Worm (Caenorhabditis elegans): ENCODE data around the gene F21D5.3.
A peak's percentile ranks its signal among the peaks of the same experiment; 100 is the strongest.

Gene F21D5.3

DNA sequence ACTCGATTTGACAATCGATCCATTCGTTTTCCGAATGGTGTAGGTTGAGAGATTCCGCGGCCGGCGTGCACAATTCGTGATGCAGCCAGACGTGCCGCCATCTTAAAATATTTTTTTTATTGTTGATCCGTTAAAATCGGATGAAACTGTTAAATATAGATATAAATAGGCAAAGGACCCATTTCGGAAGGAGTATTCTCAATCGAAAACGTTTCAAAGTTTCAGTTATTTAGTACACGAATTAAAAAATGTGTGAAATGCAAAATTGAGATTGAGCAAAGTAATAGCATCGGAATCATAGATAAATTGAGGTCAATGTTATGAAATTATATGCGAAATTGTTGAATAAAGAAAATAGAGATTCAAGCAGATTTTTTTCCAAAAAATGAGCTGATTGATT is 9.3 kb downstream of the F21D5.3 start, which contains the start of gene mrps-33:
mrps-33 (minus strand) TSS at position 101 of the 400 bp plus-strand sequence.
- no peak for TF ChIP-seq nhr-111 (GFP tag; optimal IDR thresholded peaks at IDR 0.05)
- no peak for TF ChIP-seq ces-1 (GFP tag; optimal IDR thresholded peaks at IDR 0.05)
- no peak for TF ChIP-seq tra-1 (GFP tag; IDR thresholded peaks at IDR 0.05)
- no peak for TF ChIP-seq daf-19 (GFP tag; conservative IDR thresholded peaks at IDR 0.05)
- no peak for TF ChIP-seq dmd-6 (GFP tag; IDR thresholded peaks at IDR 0.05)
- TF ChIP-seq daf-8 (GFP tag; IDR thresholded peaks at IDR 0.05) = no peak
- TF ChIP-seq ctbp-1 (GFP tag; IDR thresholded peaks at IDR 0.05) = no peak
- TF ChIP-seq nhr-237 (tag; optimal IDR thresholded peaks at IDR 0.05) = no peak
- TF ChIP-seq rbr-2 (tag; optimal IDR thresholded peaks at IDR 0.05) = no peak
- TF ChIP-seq zip-2 (tag; optimal IDR thresholded peaks at IDR 0.05) = no peak
- no peak for TF ChIP-seq gei-8 (GFP tag; optimal IDR thresholded peaks at IDR 0.05)
- TF ChIP-seq dmd-8 (GFP tag; IDR thresholded peaks at IDR 0.05) = no peak
- no peak for TF ChIP-seq Y5F2A.4 (GFP tag; optimal IDR thresholded peaks at IDR 0.05)
- TF ChIP-seq Y48G9A.11 (GFP tag; IDR thresholded peaks at IDR 0.05) = no peak
- no peak for TF ChIP-seq lir-3 (tag; optimal IDR thresholded peaks at IDR 0.05)

DNA sequence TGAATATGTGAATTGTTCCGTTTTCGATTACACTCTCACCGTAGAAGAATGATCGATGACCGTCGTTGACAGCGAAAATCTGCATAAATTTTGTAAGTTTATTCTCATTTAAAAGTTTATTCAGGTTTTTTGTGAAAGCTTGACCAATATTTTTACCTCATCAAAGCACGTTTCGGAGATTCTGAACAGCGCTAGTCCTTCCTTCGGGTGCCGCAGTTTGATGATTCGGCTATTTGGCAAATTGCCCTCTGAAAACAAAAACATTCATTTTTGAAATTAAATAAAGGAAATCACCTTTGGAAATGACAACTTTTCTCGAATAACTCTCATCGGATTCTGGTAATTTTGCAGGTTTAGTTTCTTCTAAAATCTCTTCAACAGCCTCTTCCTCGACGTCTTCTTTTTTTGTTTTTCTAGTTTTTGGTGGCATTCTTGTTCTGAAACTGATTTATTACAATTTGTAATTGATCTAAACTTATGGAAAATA is 10.4 kb downstream of the F21D5.3 start, which contains the start of gene F21D5.6:
F21D5.6 (minus strand) TSS at position 437 of the 487 bp plus-strand sequence.
- peak; percentile 30; the same call in 1 of the 2 replicates for TF ChIP-seq lin-38 (GFP tag; IDR thresholded peaks at IDR 0.05)
- no peak for TF ChIP-seq attf-4 (tag; optimal IDR thresholded peaks at IDR 0.05)
- TF ChIP-seq cey-2 (tag; optimal IDR thresholded peaks at IDR 0.05; ENCODE audit: borderline replicate concordance, insufficient read depth) = no peak
- TF ChIP-seq dve-1 (tag; optimal IDR thresholded peaks at IDR 0.05; ENCODE audit: insufficient read depth) = peak; percentile 18
- no peak for TF ChIP-seq daf-16 (GFP tag; optimal IDR thresholded peaks at IDR 0.05)
- TF ChIP-seq daf-16 (tag; optimal IDR thresholded peaks at IDR 0.05) = peak; percentile 27
- peak; percentile 65 for TF ChIP-seq aha-1 (tag)
- TF ChIP-seq T26A8.4 (GFP tag; IDR thresholded peaks at IDR 0.05) = peak; percentile 66; the same call in 1 of the 2 replicates
- no peak for TF ChIP-seq lin-1 (GFP tag; IDR thresholded peaks at IDR 0.05)
- TF ChIP-seq mep-1 (tag; optimal IDR thresholded peaks at IDR 0.05) = peak; percentile 9
- TF ChIP-seq arid-1 (GFP tag; conservative IDR thresholded peaks at IDR 0.05) = no peak

DNA sequence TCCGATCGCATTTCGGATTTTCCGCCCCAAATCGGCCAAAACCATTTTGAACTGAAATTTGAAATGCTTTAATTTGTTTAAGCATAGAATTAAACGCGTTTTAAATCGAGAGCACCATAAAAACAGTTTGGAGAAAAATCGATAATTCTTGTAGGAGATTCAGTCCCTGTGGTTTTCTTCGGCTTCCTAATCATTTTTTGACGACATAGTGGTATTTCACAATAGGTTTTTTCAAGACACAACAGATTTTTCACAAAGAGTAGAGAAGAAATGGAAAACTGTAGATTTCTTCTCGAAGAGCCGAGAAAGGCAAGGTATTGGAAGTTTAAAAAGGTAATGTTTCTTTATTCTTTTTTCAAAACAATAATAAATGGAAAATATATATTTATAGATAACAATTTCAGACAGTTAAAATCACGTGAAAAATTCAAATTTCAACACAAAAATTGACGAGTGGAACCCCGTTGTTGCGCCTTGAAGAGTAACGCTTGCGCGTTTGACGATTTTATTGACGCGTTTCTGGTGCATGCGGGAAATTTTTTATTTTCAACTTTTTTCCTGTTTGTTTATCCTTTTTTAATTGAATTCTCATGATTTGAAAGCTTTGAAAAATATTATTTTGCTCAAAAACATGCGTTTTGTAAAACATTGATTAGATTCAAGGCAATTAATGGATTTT is 13.2 kb downstream of the F21D5.3 start, which contains the start of gene F21D5.7:
F21D5.7 (minus strand) TSS at position 51 of the 679 bp plus-strand sequence.
- TF ChIP-seq snpc-1.2 (GFP tag; IDR thresholded peaks at IDR 0.05) = peak; percentile 53; the same call in 1 of the 2 replicates
- no peak for TF ChIP-seq zag-1 (tag; optimal IDR thresholded peaks at IDR 0.05)
- no peak for TF ChIP-seq F49E8.2 (tag; optimal IDR thresholded peaks at IDR 0.05; ENCODE audit: borderline replicate concordance)
- TF ChIP-seq dmd-9 (GFP tag; IDR thresholded peaks at IDR 0.05) = no peak
- TF ChIP-seq T26A8.4 (GFP tag; IDR thresholded peaks at IDR 0.05) = peak; percentile 94; the same call in 1 of the 2 replicates
- no peak for TF ChIP-seq lin-1 (GFP tag; IDR thresholded peaks at IDR 0.05)
- peak; percentile 13 for TF ChIP-seq nhr-48 (tag; optimal IDR thresholded peaks at IDR 0.05)
- TF ChIP-seq hlh-30 (tag; optimal IDR thresholded peaks at IDR 0.05; ENCODE audit: insufficient read depth) = peak; percentile 90
- no peak for TF ChIP-seq lir-3 (tag; optimal IDR thresholded peaks at IDR 0.05)
- TF ChIP-seq egl-27 (tag; optimal IDR thresholded peaks at IDR 0.05) = no peak
- TF ChIP-seq madf-9 (GFP tag; conservative IDR thresholded peaks at IDR 0.05) = 0 out of 2 replicates have a peak, but pooled peaks have one; percentile 37
- TF ChIP-seq aha-1 (tag) = peak; percentile 76
- no peak for TF ChIP-seq unc-39 (tag; optimal IDR thresholded peaks at IDR 0.05)
- TF ChIP-seq pha-4 (GFP tag; IDR thresholded peaks at IDR 0.05) = peak; percentile 52; the same call in 1 of the 2 replicates
- peak; percentile 80 for TF ChIP-seq pha-4 (tag; optimal IDR thresholded peaks at IDR 0.05)
- no peak for TF ChIP-seq R02D3.7 (tag; optimal IDR thresholded peaks at IDR 0.05)
- TF ChIP-seq zfp-3 (GFP tag; conservative IDR thresholded peaks at IDR 0.05) = peak; percentile 35; the same call in 1 of the 2 replicates
- TF ChIP-seq hlh-11 (tag; optimal IDR thresholded peaks at IDR 0.05) = peak; percentile 84
- TF ChIP-seq ztf-11 (tag; optimal IDR thresholded peaks at IDR 0.05) = no peak
- peak; percentile 80 for TF ChIP-seq mep-1 (tag; optimal IDR thresholded peaks at IDR 0.05)
- no peak for TF ChIP-seq nhr-41 (GFP tag; IDR thresholded peaks at IDR 0.05)
- peak in 1 of 2 experiments; percentile 51 for TF ChIP-seq mdl-1 (tag; optimal IDR thresholded peaks at IDR 0.05)
- no peak for TF ChIP-seq cey-2 (tag; optimal IDR thresholded peaks at IDR 0.05; ENCODE audit: borderline replicate concordance, insufficient read depth)
- no peak for TF ChIP-seq nhr-76 (tag; optimal IDR thresholded peaks at IDR 0.05)
- peak; percentile 22 for TF ChIP-seq F37D6.2 (tag; optimal IDR thresholded peaks at IDR 0.05)
- TF ChIP-seq hif-1 (tag; optimal IDR thresholded peaks at IDR 0.05) = peak in 1 of 2 experiments; percentile 44
- TF ChIP-seq daf-19 (GFP tag; conservative IDR thresholded peaks at IDR 0.05) = no peak

Data from whole organism, L4 larva.